Worm (Caenorhabditis elegans) whole organism, early embryonic: Measurements from ENCODE around the gene ssup-72.

Experiments
- B0310.2 ChIP-seq: sonication (generic microtip); optimal IDR thresholded peaks from 2 replicates; lab custom pipeline; 2016; ENCODE audit warnings: mild to moderate bottlenecking, missing genetic modification characterization, missing compliant biosample characterization
- aly-1 ChIP-seq: sonication (generic microtip); optimal IDR thresholded peaks from 2 replicates; lab custom pipeline; 2016; ENCODE audit warnings: missing genetic modification characterization, missing compliant biosample characterization
- ceh-36 ChIP-seq: sonication (generic microtip); optimal IDR thresholded peaks from 2 replicates; lab custom pipeline; 2016; ENCODE audit warnings: missing genetic modification characterization, inconsistent platforms, missing compliant biosample characterization
- ets-7 ChIP-seq: sonication (generic microtip); optimal IDR thresholded peaks from 2 replicates; lab custom pipeline; 2016; ENCODE audit warnings: missing genotype, missing genetic modification characterization, missing compliant biosample characterization
- flt-1 ChIP-seq: fragments of 200-800 bp; sonication (Bioruptor generic); IDR thresholded peaks from 2 replicates; pipeline ENCODE4 v1.3.6; 2022; ENCODE audit warnings: missing genetic modification characterization, missing compliant biosample characterization
- hmg-4 ChIP-seq: fragments of 200-800 bp; sonication (Bioruptor generic); optimal IDR thresholded peaks from 2 replicates; lab custom pipeline; 2018; ENCODE audit warnings: mild to moderate bottlenecking, missing genetic modification characterization, missing compliant biosample characterization
- scrt-1 ChIP-seq: fragments of 200-800 bp; sonication (Bioruptor generic); IDR thresholded peaks from 2 replicates; pipeline ENCODE4 v1.3.6; 2022; ENCODE audit warnings: missing genetic modification characterization, missing compliant biosample characterization
- sea-1 ChIP-seq: fragments of 200-800 bp; sonication (Bioruptor generic); conservative IDR thresholded peaks from 2 replicates; pipeline ENCODE4 v1.3.6; 2022; ENCODE audit warnings: missing genetic modification characterization, missing compliant biosample characterization
- tbx-37 ChIP-seq: fragments of 200-800 bp; sonication (Bioruptor generic); conservative IDR thresholded peaks from 2 replicates; pipeline ENCODE4 v1.3.6; 2022; ENCODE audit warnings: missing genetic modification reagents, missing genetic modification characterization, missing compliant biosample characterization
- tra-4 ChIP-seq: sonication (generic microtip); optimal IDR thresholded peaks from 2 replicates; lab custom pipeline; 2017; ENCODE audit warnings: missing genetic modification characterization, missing compliant biosample characterization

The ssup-72 gene

DNA sequence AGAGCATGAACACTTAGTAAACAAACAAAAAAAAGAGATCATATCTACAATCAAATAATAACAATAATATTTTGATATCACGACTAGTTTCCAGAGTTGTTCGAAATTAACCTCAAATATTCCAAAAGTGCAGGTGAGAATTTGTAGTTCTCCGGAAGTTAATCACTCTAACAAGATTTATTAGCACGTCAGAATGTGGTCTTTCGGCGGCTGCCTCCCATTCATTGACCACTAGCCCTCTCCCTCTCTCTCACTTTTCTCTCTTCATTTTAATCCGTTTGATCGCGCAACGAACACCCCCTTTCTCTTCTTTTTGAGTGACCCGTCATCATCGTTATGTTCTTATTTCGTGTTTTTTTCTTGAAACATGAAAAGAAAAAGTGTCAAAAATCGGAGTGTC, 49.3 kb downstream of the ssup-72 start:
- no peak for TF ChIP-seq tra-4 (tag; lab: Kevin White, UChicago)
- peak; percentile 42 for TF ChIP-seq hmg-4 (GFP tag; lab: Kevin White, UChicago)
- TF ChIP-seq ceh-36 (tag; lab: Kevin White, UChicago) = peak; percentile 68
- no peak for TF ChIP-seq aly-1 (tag; lab: Kevin White, UChicago)
- no peak for TF ChIP-seq B0310.2 (tag; lab: Kevin White, UChicago)
- no peak for TF ChIP-seq tbx-37
- TF ChIP-seq flt-1 = peak; percentile 38; the same call in 1 of the 2 replicates
- no peak for TF ChIP-seq ets-7 (tag; lab: Kevin White, UChicago)

DNA sequence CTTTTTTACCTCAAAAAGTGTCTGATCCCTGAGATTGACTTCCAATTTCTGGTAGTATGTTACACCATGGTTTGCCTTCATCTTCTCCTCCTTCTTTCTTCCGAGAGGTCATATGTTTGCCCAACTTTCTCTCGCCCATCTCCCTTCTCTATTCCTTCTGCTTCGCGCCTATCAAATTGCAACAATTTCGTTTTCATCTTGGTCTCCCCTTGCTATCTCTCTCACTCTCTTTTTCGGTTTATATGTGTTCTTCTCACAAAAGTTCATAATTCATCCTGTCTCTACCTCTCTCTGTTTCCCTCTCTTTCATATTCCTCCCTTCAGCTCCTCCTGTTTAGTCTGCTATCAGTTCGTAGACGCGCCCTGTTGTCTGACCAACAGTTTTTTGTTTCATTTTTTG, 50.3 kb downstream of the ssup-72 start:
- TF ChIP-seq sea-1 (no peak), tra-4 (tag; lab: Kevin White, UChicago) (no peak), ceh-36 (tag; lab: Kevin White, UChicago) (no peak)

DNA sequence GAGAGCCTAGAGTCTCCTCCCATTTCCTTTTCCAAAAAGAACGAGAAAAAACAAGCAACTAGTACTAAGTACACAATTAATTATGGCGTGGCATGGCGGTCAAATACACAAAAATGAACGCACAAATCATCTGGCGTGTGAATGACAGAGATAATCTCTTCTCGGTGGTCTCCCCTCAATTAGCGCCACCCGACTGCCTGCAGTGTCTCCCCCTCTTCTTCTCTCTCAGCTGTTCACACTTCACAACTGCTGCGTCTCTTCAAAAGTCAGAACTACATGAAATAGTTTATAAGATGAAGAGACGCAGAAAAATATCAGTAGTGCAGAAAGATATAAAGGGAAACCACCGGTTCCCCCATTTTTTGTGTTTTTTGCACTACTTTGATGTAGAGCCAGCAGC, 51.0 kb downstream of the ssup-72 start:
- TF ChIP-seq scrt-1 (no peak), ceh-36 (tag; lab: Kevin White, UChicago) (peak; percentile 88), hmg-4 (GFP tag; lab: Kevin White, UChicago) (peak; percentile 30)
